Worm (Caenorhabditis elegans) whole organism, L4/young adult: ENCODE measurements around the gene B0244.5.

Experiments
- W03F9.2 ChIP-seq: fragments of 150-350 bp; optimal IDR thresholded peaks from 2 replicates; lab custom pipeline; 2014; ENCODE audit warnings: missing biosample characterization, missing genetic modification characterization
- dao-5 ChIP-seq: sonication (generic microtip); optimal IDR thresholded peaks from 2 replicates; lab custom pipeline; 2016; ENCODE audit warnings: missing genotype, missing genetic modification characterization, moderate library complexity, missing compliant biosample characterization
- him-1 ChIP-seq: sonication (generic microtip); optimal IDR thresholded peaks from 2 replicates; lab custom pipeline; 2016; ENCODE audit warnings: missing genotype, missing genetic modification reagents, missing genetic modification characterization, missing compliant biosample characterization

ce11 chrIII:5729367-5729766, 15.3 kb upstream of the B0244.5 start:
- TF ChIP-seq him-1 (no peak), W03F9.2 (tag; lab: Kevin White, UChicago) (no peak), dao-5 (tag; lab: Kevin White, UChicago) (no peak)
